Fruit fly (Drosophila melanogaster) whole organism, prepupa: ENCODE results near the gene CG15824.

ENCODE experiments used
- Blimp-1 ChIP-seq: fragments of 200-800 bp; sonication (Bioruptor generic); optimal IDR thresholded peaks from 3 replicates; lab custom pipeline; 2017; ENCODE audit warnings: missing biosample characterization, missing genetic modification characterization, mild to moderate bottlenecking, moderate library complexity, missing genetic modification reagents
- CG10669 ChIP-seq: fragments of 200-800 bp; sonication (Bioruptor generic); optimal IDR thresholded peaks from 3 replicates; lab custom pipeline; 2018; ENCODE audit warnings: missing biosample characterization, mild to moderate bottlenecking, missing genetic modification characterization, moderate library complexity
- CG11294 ChIP-seq: fragments of 200-800 bp; sonication (Bioruptor generic); IDR thresholded peaks from 2 replicates; pipeline ENCODE4 v1.3.6; 2022; ENCODE audit warnings: missing biosample characterization, missing genetic modification characterization
- CG11762 ChIP-seq: fragments of 200-800 bp; sonication (Bioruptor generic); optimal IDR thresholded peaks from 3 replicates; lab custom pipeline; 2016; ENCODE audit warnings: missing biosample characterization, missing genetic modification characterization; ENCODE audit not compliant: insufficient read depth
- CG11902 ChIP-seq: fragments of 200-800 bp; sonication (Bioruptor generic); optimal IDR thresholded peaks from 3 replicates; lab custom pipeline; 2016; ENCODE audit warnings: missing biosample characterization, missing genetic modification characterization
- CG15336 ChIP-seq: fragments of 200-800 bp; sonication (Bioruptor generic); IDR thresholded peaks from 2 replicates; pipeline ENCODE4 v1.3.6; 2022; ENCODE audit warnings: missing biosample characterization, missing genetic modification characterization
- CG16779 ChIP-seq: fragments of 200-800 bp; sonication (Bioruptor generic); optimal IDR thresholded peaks from 3 replicates; lab custom pipeline; 2017; ENCODE audit warnings: missing biosample characterization, mild to moderate bottlenecking, missing genetic modification characterization
- CG3032 ChIP-seq: fragments of 200-800 bp; optimal IDR thresholded peaks from 2 replicates; lab custom pipeline; 2019; ENCODE audit warnings: missing biosample characterization, mild to moderate bottlenecking, missing genetic modification characterization, moderate library complexity
- CG31627 ChIP-seq: fragments of 200-800 bp; sonication (Bioruptor generic); optimal IDR thresholded peaks from 3 replicates; lab custom pipeline; 2016; ENCODE audit warnings: missing biosample characterization, missing genetic modification characterization
- CG32006 ChIP-seq: fragments of 200-800 bp; sonication (Bioruptor generic); optimal IDR thresholded peaks from 3 replicates; lab custom pipeline; 2017; ENCODE audit warnings: missing biosample characterization, mild to moderate bottlenecking, missing genetic modification characterization
- CG34406 ChIP-seq: fragments of 200-800 bp; sonication (Bioruptor generic); optimal IDR thresholded peaks from 3 replicates; lab custom pipeline; 2016; ENCODE audit warnings: missing biosample characterization, missing genetic modification characterization
- CG3919 ChIP-seq: fragments of 200-800 bp; sonication (Bioruptor generic); optimal IDR thresholded peaks from 3 replicates; lab custom pipeline; 2016; ENCODE audit warnings: missing biosample characterization, missing genetic modification characterization
- CG4318 ChIP-seq: fragments of 200-800 bp; sonication (Bioruptor generic); optimal IDR thresholded peaks from 3 replicates; lab custom pipeline; 2017; ENCODE audit warnings: missing biosample characterization, mild to moderate bottlenecking, missing genetic modification characterization
- CG6163 ChIP-seq: fragments of 200-800 bp; sonication (Bioruptor generic); IDR thresholded peaks from 3 replicates; pipeline ENCODE4 v1.3.6; 2022; ENCODE audit warnings: missing biosample characterization, missing genetic modification characterization
- CG6854 ChIP-seq: fragments of 200-800 bp; sonication (Bioruptor generic); optimal IDR thresholded peaks from 2 replicates; lab custom pipeline; 2017; ENCODE audit warnings: missing biosample characterization, mild to moderate bottlenecking, missing genetic modification characterization
- CG7368 ChIP-seq: fragments of 200-800 bp; sonication (Bioruptor generic); optimal IDR thresholded peaks from 3 replicates; lab custom pipeline; 2016; ENCODE audit warnings: missing biosample characterization, missing genetic modification characterization
- CG8119 ChIP-seq: fragments of 200-800 bp; sonication (Bioruptor generic); IDR thresholded peaks from 3 replicates; pipeline ENCODE4 v1.3.6; 2022; ENCODE audit warnings: missing biosample characterization, missing genetic modification characterization
- CG8632 ChIP-seq: fragments of 200-800 bp; sonication (Bioruptor generic); optimal IDR thresholded peaks from 3 replicates; lab custom pipeline; 2016; ENCODE audit warnings: missing biosample characterization, missing genetic modification characterization
- Eip75B ChIP-seq: fragments of 200-800 bp; sonication (Bioruptor generic); optimal IDR thresholded peaks from 3 replicates; lab custom pipeline; 2016; ENCODE audit warnings: missing biosample characterization, missing genetic modification characterization
- Eip78C ChIP-seq: fragments of 200-800 bp; sonication (Bioruptor generic); peaks from one replicate; lab custom pipeline; 2016; ENCODE audit warnings: missing biosample characterization, missing genetic modification characterization
- Ets21C ChIP-seq: fragments of 200-800 bp; sonication (Bioruptor generic); optimal IDR thresholded peaks from 3 replicates; lab custom pipeline; 2016; ENCODE audit warnings: missing biosample characterization, missing genetic modification characterization
- Ets96B ChIP-seq: fragments of 200-800 bp; optimal IDR thresholded peaks from 2 replicates; lab custom pipeline; 2019; ENCODE audit warnings: missing biosample characterization, mild to moderate bottlenecking, missing genetic modification characterization, moderate library complexity
- Gug ChIP-seq: fragments of 200-800 bp; sonication (Bioruptor generic); IDR thresholded peaks from 2 replicates; pipeline ENCODE4 v1.3.6; 2022; ENCODE audit warnings: missing biosample characterization, missing genetic modification characterization
- Hr39 ChIP-seq: fragments of 200-800 bp; sonication (Bioruptor generic); optimal IDR thresholded peaks from 2 replicates; lab custom pipeline; 2016; ENCODE audit warnings: missing biosample characterization, missing genetic modification characterization
- Hr4 ChIP-seq: fragments of 200-800 bp; sonication (Bioruptor generic); optimal IDR thresholded peaks from 3 replicates; lab custom pipeline; 2016; ENCODE audit warnings: missing biosample characterization, missing genetic modification characterization
- Lpt ChIP-seq: fragments of 200-800 bp; sonication (Bioruptor generic); optimal IDR thresholded peaks from 3 replicates; lab custom pipeline; 2016; ENCODE audit warnings: missing biosample characterization, missing genetic modification characterization
- Met ChIP-seq: fragments of 200-800 bp; sonication (Bioruptor generic); optimal IDR thresholded peaks from 3 replicates; lab custom pipeline; 2016; ENCODE audit warnings: missing biosample characterization, missing genetic modification characterization
- OdsH ChIP-seq: fragments of 200-800 bp; sonication (Bioruptor generic); optimal IDR thresholded peaks from 3 replicates; lab custom pipeline; 2016; ENCODE audit warnings: missing biosample characterization, missing genetic modification characterization
- Smox ChIP-seq: fragments of 200-800 bp; sonication (Bioruptor generic); optimal IDR thresholded peaks from 3 replicates; lab custom pipeline; 2016; ENCODE audit warnings: missing biosample characterization, missing genetic modification characterization
- Sox14 ChIP-seq: fragments of 200-800 bp; sonication (Bioruptor generic); optimal IDR thresholded peaks from 3 replicates; lab custom pipeline; 2016; ENCODE audit warnings: missing biosample characterization, missing genetic modification characterization
- Sox15 ChIP-seq: fragments of 200-800 bp; sonication (Bioruptor generic); optimal IDR thresholded peaks from 3 replicates; lab custom pipeline; 2016; ENCODE audit warnings: missing biosample characterization, missing genetic modification characterization
- achi ChIP-seq: fragments of 200-800 bp; sonication (Bioruptor generic); optimal IDR thresholded peaks from 3 replicates; lab custom pipeline; 2016; ENCODE audit warnings: missing biosample characterization, missing genetic modification characterization
- acj6 ChIP-seq: fragments of 200-800 bp; sonication (Bioruptor generic); optimal IDR thresholded peaks from 3 replicates; lab custom pipeline; 2016; ENCODE audit warnings: missing biosample characterization, missing genetic modification characterization
- cyc ChIP-seq: fragments of 200-800 bp; sonication (Bioruptor generic); optimal IDR thresholded peaks from 3 replicates; lab custom pipeline; 2016; ENCODE audit warnings: missing biosample characterization, missing genetic modification characterization
- dac ChIP-seq: fragments of 200-800 bp; sonication (Bioruptor generic); optimal IDR thresholded peaks from 2 replicates; lab custom pipeline; 2017; ENCODE audit warnings: missing biosample characterization, mild to moderate bottlenecking, missing genetic modification characterization
- dsx ChIP-seq: fragments of 200-800 bp; optimal IDR thresholded peaks from 3 replicates; lab custom pipeline; 2019; ENCODE audit warnings: missing biosample characterization, mild to moderate bottlenecking, missing genetic modification characterization, moderate library complexity; ENCODE audit not compliant: poor library complexity, severe bottlenecking
- eg ChIP-seq: fragments of 200-800 bp; sonication (Bioruptor generic); IDR thresholded peaks from 3 replicates; pipeline ENCODE4 v1.3.6; 2022; ENCODE audit warnings: missing biosample characterization, missing genetic modification characterization
- esn ChIP-seq: fragments of 200-800 bp; sonication (Bioruptor generic); optimal IDR thresholded peaks from 2 replicates; lab custom pipeline; 2016; ENCODE audit warnings: missing biosample characterization, mild to moderate bottlenecking, missing genetic modification characterization, moderate library complexity
- fd59A ChIP-seq: fragments of 200-800 bp; sonication (Bioruptor generic); optimal IDR thresholded peaks from 2 replicates; lab custom pipeline; 2017; ENCODE audit warnings: missing biosample characterization, mild to moderate bottlenecking, missing genetic modification characterization, missing genetic modification reagents
- fd85E ChIP-seq: fragments of 200-800 bp; sonication (Bioruptor generic); optimal IDR thresholded peaks from 3 replicates; lab custom pipeline; 2016; ENCODE audit warnings: missing biosample characterization, missing genetic modification characterization
- fkh ChIP-seq: fragments of 200-800 bp; sonication (Bioruptor generic); optimal IDR thresholded peaks from 3 replicates; lab custom pipeline; 2017; ENCODE audit warnings: missing biosample characterization, mild to moderate bottlenecking, missing genetic modification characterization, moderate library complexity
- lz ChIP-seq: fragments of 200-800 bp; sonication (Bioruptor generic); optimal IDR thresholded peaks from 3 replicates; lab custom pipeline; 2016; ENCODE audit warnings: missing biosample characterization, missing genetic modification characterization
- net ChIP-seq: fragments of 200-800 bp; sonication (Bioruptor generic); optimal IDR thresholded peaks from 3 replicates; lab custom pipeline; 2016; ENCODE audit warnings: missing biosample characterization, missing genetic modification characterization
- pdm3 ChIP-seq: fragments of 200-800 bp; sonication (Bioruptor generic); optimal IDR thresholded peaks from 3 replicates; lab custom pipeline; 2016; ENCODE audit warnings: missing biosample characterization, missing genetic modification characterization
- salr ChIP-seq, 2 experiments: fragments of 200-800 bp; sonication (Bioruptor generic); optimal IDR thresholded peaks; 3 replicates each; lab custom pipeline; 2016 to 2018; ENCODE audit warnings: missing biosample characterization in 2 of 2, missing genetic modification characterization in 2 of 2, mild to moderate bottlenecking in 1 of 2
- ss ChIP-seq, 2 experiments: fragments of 200-800 bp; sonication (Bioruptor generic); optimal IDR thresholded peaks; 2 replicates in 1 of 2; 3 replicates in 1 of 2; lab custom pipeline; 2017 to 2018; ENCODE audit warnings: mild to moderate bottlenecking in 2 of 2, missing biosample characterization in 2 of 2, missing genetic modification characterization in 2 of 2, moderate library complexity in 1 of 2
- svp ChIP-seq: fragments of 200-800 bp; sonication (Bioruptor generic); peaks from one replicate; lab custom pipeline; 2016; ENCODE audit warnings: missing biosample characterization, missing genetic modification characterization
- topi ChIP-seq: fragments of 200-800 bp; sonication (Bioruptor generic); optimal IDR thresholded peaks from 3 replicates; lab custom pipeline; 2016; ENCODE audit warnings: missing biosample characterization, missing genetic modification characterization
- vri ChIP-seq: fragments of 200-800 bp; sonication (Bioruptor generic); optimal IDR thresholded peaks from 3 replicates; lab custom pipeline; 2016; ENCODE audit warnings: missing biosample characterization, mild to moderate bottlenecking, missing genetic modification characterization

The CG15824 gene

dm6 chr2L:855052-855547 lies 29.8 kb downstream of the CG15824 start, which contains the start of gene CG13949 (continued):
- TF ChIP-seq esn (GFP tag; lab: Kevin White, UChicago) (peak; percentile 63), OdsH (GFP tag; lab: Kevin White, UChicago) (peak; percentile 44), Gug (GFP tag; lab: Robert Waterston, UW) (0 out of 2 replicates have a peak, but pooled peaks have one; percentile 25), Met (GFP tag; lab: Kevin White, UChicago) (peak; percentile 49), CG3919 (GFP tag; lab: Kevin White, UChicago) (peak; percentile 41), Eip78C (GFP tag; lab: Kevin White, UChicago) (peak; percentile 77), Hr4 (GFP tag; lab: Kevin White, UChicago) (peak; percentile 73)

dm6 chr2L:852647-853111 lies 32.3 kb downstream of the CG15824 start, which contains the start of the genes CG4291 and kraken:
CG4291 (minus strand) TSS chr2L:852730.
kraken (plus strand) TSS chr2L:852768.
- TF ChIP-seq CG32006 (GFP tag; lab: Kevin White, UChicago) = peak; percentile 13
- TF ChIP-seq CG7368 = no peak
- peak; percentile 33; the same call in 1 of the 2 replicates for TF ChIP-seq CG15336 (GFP tag; lab: Robert Waterston, UW)
- TF ChIP-seq Sox14 (GFP tag; lab: Kevin White, UChicago) = peak; percentile 58
- peak; percentile 33 for TF ChIP-seq achi (GFP tag; lab: Kevin White, UChicago)
- peak; percentile 69 for TF ChIP-seq Eip78C (GFP tag; lab: Kevin White, UChicago)
- no peak for TF ChIP-seq CG6854 (GFP tag; lab: Kevin White, UChicago)
- no peak for TF ChIP-seq dac
- TF ChIP-seq Hr39 (GFP tag; lab: Kevin White, UChicago) = peak; percentile 45
- peak; percentile 24 for TF ChIP-seq lz (GFP tag; lab: Kevin White, UChicago)
- TF ChIP-seq Smox = peak; percentile 20
- TF ChIP-seq cyc (GFP tag; lab: Kevin White, UChicago) = peak; percentile 28
- TF ChIP-seq topi = peak; percentile 54
- no peak for TF ChIP-seq CG10669 (GFP tag; lab: Kevin White, UChicago)
- no peak for TF ChIP-seq Sox15 (GFP tag; lab: Kevin White, UChicago)
- no peak for TF ChIP-seq fd85E (GFP tag; lab: Kevin White, UChicago)
- peak; percentile 54 for TF ChIP-seq CG3919 (GFP tag; lab: Kevin White, UChicago)
- no peak for TF ChIP-seq CG8632 (GFP tag; lab: Kevin White, UChicago)
- peak; percentile 18 for TF ChIP-seq CG3032
- no peak for TF ChIP-seq Ets21C
- no peak for TF ChIP-seq Ets96B
- TF ChIP-seq net (GFP tag; lab: Kevin White, UChicago) = no peak
- peak; percentile 3 for TF ChIP-seq acj6 (GFP tag; lab: Kevin White, UChicago)
- peak; percentile 83 for TF ChIP-seq svp (GFP tag; lab: Kevin White, UChicago)
- TF ChIP-seq pdm3 (GFP tag; lab: Kevin White, UChicago) = peak; percentile 20
- TF ChIP-seq Lpt (GFP tag; lab: Kevin White, UChicago) = no peak
- peak; percentile 53; the same call in 2 of the 3 replicates for TF ChIP-seq eg (GFP tag; lab: Robert Waterston, UW)
- TF ChIP-seq Eip75B (GFP tag; lab: Kevin White, UChicago) = peak; percentile 16
- TF ChIP-seq CG8119 (GFP tag; lab: Robert Waterston, UW) = no peak
- TF ChIP-seq salr (GFP tag; optimal IDR thresholded peaks at IDR 0.05; lab: Kevin White, UChicago) = no peak
- TF ChIP-seq ss (GFP tag; optimal IDR thresholded peaks at IDR 0.05; lab: Kevin White, UChicago) = peak; percentile 3 to 22
- peak; percentile 46 for TF ChIP-seq esn (GFP tag; lab: Kevin White, UChicago)
- TF ChIP-seq fd59A (GFP tag; lab: Kevin White, UChicago) = no peak
- TF ChIP-seq CG6163 (GFP tag; lab: Robert Waterston, UW) = peak; percentile 46; the same call in 1 of the 3 replicates
- peak; percentile 5 for TF ChIP-seq CG34406 (GFP tag; lab: Kevin White, UChicago)
- TF ChIP-seq CG11294 (GFP tag; lab: Robert Waterston, UW) = 0 out of 2 replicates have a peak, but pooled peaks have one; percentile 8
- TF ChIP-seq dsx (GFP tag; lab: Kevin White, UChicago) = no peak
- no peak for TF ChIP-seq CG11762 (GFP tag; lab: Kevin White, UChicago)
- TF ChIP-seq fkh = peak; percentile 90
- TF ChIP-seq CG11902 (GFP tag; lab: Kevin White, UChicago) = no peak
- TF ChIP-seq CG31627 (GFP tag; lab: Kevin White, UChicago) = peak; percentile 47
- peak; percentile 11 for TF ChIP-seq OdsH (GFP tag; lab: Kevin White, UChicago)
- peak; percentile 18 for TF ChIP-seq vri
- TF ChIP-seq Blimp-1 = no peak
- TF ChIP-seq CG16779 (tag; lab: Kevin White, UChicago) = peak; percentile 32
- TF ChIP-seq CG4318 (GFP tag; lab: Kevin White, UChicago) = no peak
